Worm (Caenorhabditis elegans) whole organism, young adult: ENCODE data around the gene Y37D8A.25.

Source experiments
- egl-44 ChIP-seq: fragments of 200-800 bp; sonication (Bioruptor generic); IDR thresholded peaks from 2 replicates; pipeline ENCODE4 v1.3.6; 2022; ENCODE audit warnings: missing genetic modification reagents, missing genetic modification characterization, missing compliant biosample characterization
- ekl-4 ChIP-seq: fragments of 200-800 bp; sonication (Bioruptor generic); IDR thresholded peaks from 2 replicates; pipeline ENCODE4 v1.3.6; 2022; ENCODE audit warnings: missing genetic modification reagents, missing genetic modification characterization, missing compliant biosample characterization

DNA sequence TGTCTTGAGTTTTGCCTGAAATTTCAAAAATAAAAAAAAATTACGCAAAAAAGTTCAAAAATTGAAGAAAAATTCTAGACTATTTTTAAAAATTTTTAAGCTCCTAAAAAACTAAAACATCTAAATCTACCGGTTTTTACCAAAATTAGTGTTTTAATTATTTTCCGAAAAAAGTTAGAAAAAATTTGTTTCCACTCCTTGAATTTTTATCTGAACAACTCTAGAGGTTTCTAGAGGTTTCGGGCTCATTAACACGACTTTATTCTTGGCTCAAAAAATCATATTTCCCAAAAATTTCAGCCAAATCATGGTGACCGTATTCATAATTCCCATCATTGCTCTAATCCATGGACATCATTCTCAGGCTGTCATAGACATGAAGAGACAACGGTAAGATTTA, 35.2 kb downstream of the Y37D8A.25 start, which contains the start of gene lgc-37:
- TF ChIP-seq egl-44, result no peak
- TF ChIP-seq ekl-4, result no peak
